Worm (Caenorhabditis elegans): ENCODE measurements around the gene F13A2.2.
A peak's percentile ranks its signal among the peaks of the same experiment; 100 is the strongest.

Gene F13A2.2

ce11 chrV:4370515-4370914 is 13.9 kb downstream of the F13A2.2 start:
- TF ChIP-seq zfh-2 (GFP tag; conservative IDR thresholded peaks at IDR 0.05) (peak; percentile 68), K12H6.12 (tag; optimal IDR thresholded peaks at IDR 0.05) (no peak)

DNA sequence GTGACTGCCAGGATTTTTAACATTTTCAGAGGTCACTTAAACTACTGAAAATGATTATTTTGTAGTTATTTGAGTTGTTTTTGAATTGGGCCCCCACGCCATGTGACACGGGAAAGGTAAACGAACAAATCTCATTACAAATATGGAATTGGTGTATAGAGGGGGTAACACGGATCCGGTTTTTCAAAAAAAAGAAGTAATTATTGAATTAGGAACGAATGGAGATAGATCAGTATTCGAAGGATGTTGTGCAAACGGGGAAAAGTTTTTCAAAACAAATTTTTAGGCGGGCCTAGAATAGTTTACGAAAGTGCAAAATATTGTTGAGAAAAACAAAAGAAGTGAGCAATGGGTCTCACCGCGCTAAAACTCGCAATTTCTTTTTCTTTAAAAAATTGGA is 17.9 kb downstream of the F13A2.2 start, which contains the start of gene F32D1.11:
TSS of gene F32D1.11 (minus strand) at position 101 of the 400 bp plus-strand sequence.
- TF ChIP-seq let-526 (GFP tag; IDR thresholded peaks at IDR 0.05) (no peak), B0261.1 (tag; optimal IDR thresholded peaks at IDR 0.05) (no peak), F33H1.4 (GFP tag; IDR thresholded peaks at IDR 0.05) (no peak), attf-6 (GFP tag; IDR thresholded peaks at IDR 0.05) (no peak), ceh-100 (GFP tag; IDR thresholded peaks at IDR 0.05) (no peak), Y79H2A.3 (GFP tag; conservative IDR thresholded peaks at IDR 0.05) (no peak), nhr-179 (tag; optimal IDR thresholded peaks at IDR 0.05) (no peak), K12H6.12 (tag; optimal IDR thresholded peaks at IDR 0.05) (no peak), madf-8 (GFP tag; conservative IDR thresholded peaks at IDR 0.05) (no peak), nhr-90 (tag; optimal IDR thresholded peaks at IDR 0.05) (no peak), ccch-3 (GFP tag; optimal IDR thresholded peaks at IDR 0.05) (no peak), Y95B8A.8 (GFP tag; IDR thresholded peaks at IDR 0.05) (no peak), lir-1 (GFP tag; conservative IDR thresholded peaks at IDR 0.05) (no peak), ets-4 (GFP tag; optimal IDR thresholded peaks at IDR 0.05) (no peak)

- TF ChIP-seq D2030.7 (GFP tag; IDR thresholded peaks at IDR 0.05) = no peak
Measured at ce11 chrV:4364517-4364916, 19.9 kb downstream of the F13A2.2 start, which contains the start of gene grl-13. Gene grl-13 (minus strand): TSS chrV:4364617.

ce11 chrV:4361505-4361904 is 22.9 kb downstream of the F13A2.2 start, which contains the start of gene F32D1.3:
Gene F32D1.3 (minus strand): TSS chrV:4361569.
- TF ChIP-seq lsy-27 (tag; optimal IDR thresholded peaks at IDR 0.05; ENCODE audit: borderline replicate concordance, insufficient read depth) = no peak
- no peak for TF ChIP-seq Y67H2A.10 (GFP tag; conservative IDR thresholded peaks at IDR 0.05)
- TF ChIP-seq snpc-1.3 (tag; optimal IDR thresholded peaks at IDR 0.05; ENCODE audit: insufficient read depth) = no peak
- no peak for TF ChIP-seq aptf-3 (GFP tag; IDR thresholded peaks at IDR 0.05)
- TF ChIP-seq lsl-1 (GFP tag; optimal IDR thresholded peaks at IDR 0.05) = no peak
- no peak for TF ChIP-seq hsf-1 (GFP tag; IDR thresholded peaks at IDR 0.05)
- TF ChIP-seq nfya-1 (tag; optimal IDR thresholded peaks at IDR 0.05; ENCODE audit: borderline replicate concordance, insufficient read depth) = no peak
- TF ChIP-seq die-1 (tag; optimal IDR thresholded peaks at IDR 0.05) = no peak

- TF ChIP-seq mel-28 (tag; optimal IDR thresholded peaks at IDR 0.05; ENCODE audit: borderline replicate concordance) (no peak), F33H1.4 (GFP tag; IDR thresholded peaks at IDR 0.05) (no peak), let-607 (tag; optimal IDR thresholded peaks at IDR 0.05) (peak in 1 of 2 experiments; percentile 62), nhr-80 (tag; optimal IDR thresholded peaks at IDR 0.05) (peak; percentile 24), nhr-179 (tag; optimal IDR thresholded peaks at IDR 0.05) (no peak), ztf-22 (GFP tag; optimal IDR thresholded peaks at IDR 0.05) (no peak), hlh-12 (tag; optimal IDR thresholded peaks at IDR 0.05) (no peak), dox-1 (GFP tag; IDR thresholded peaks at IDR 0.05) (no peak)
Measured at ce11 chrV:4360018-4360417, 24.4 kb downstream of the F13A2.2 start.

DNA sequence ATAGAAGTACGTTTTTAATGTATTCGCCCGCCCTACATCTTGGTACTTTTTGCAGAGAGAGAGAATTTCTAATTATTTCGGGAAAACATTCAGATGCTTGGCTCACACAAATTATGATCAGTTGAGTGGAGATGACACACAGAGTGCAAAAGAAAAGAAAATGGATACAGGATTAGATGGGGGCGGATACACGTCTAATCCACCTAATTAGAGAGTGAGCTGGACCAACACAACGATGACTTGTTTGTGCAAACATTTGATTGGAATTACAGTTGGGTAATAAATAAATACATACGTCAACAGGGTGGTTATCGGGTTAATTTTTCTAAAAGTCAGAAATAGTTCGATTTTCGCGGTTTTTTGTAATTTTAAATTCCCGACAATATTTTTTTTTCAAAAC is 25.3 kb downstream of the F13A2.2 start:
- TF ChIP-seq F10E7.11 (tag; optimal IDR thresholded peaks at IDR 0.05) = no peak
- TF ChIP-seq F55B11.4 (tag; optimal IDR thresholded peaks at IDR 0.05; ENCODE audit: borderline replicate concordance, insufficient read depth) = no peak
- TF ChIP-seq pbrm-1 (GFP tag; IDR thresholded peaks at IDR 0.05) = no peak
- no peak for TF ChIP-seq Y56A3A.18 (GFP tag; IDR thresholded peaks at IDR 0.05)
- TF ChIP-seq F23B12.7 (tag; optimal IDR thresholded peaks at IDR 0.05; ENCODE audit: insufficient read depth) = no peak
- no peak for TF ChIP-seq lir-1 (GFP tag; conservative IDR thresholded peaks at IDR 0.05)

Data from whole organism, young adult.